Worm (Caenorhabditis elegans) whole organism, early embryonic: Measurements from ENCODE around the gene dmsr-16.
A peak's percentile ranks its signal among the peaks of the same experiment; 100 is the strongest.

Source experiments
- B0310.2 ChIP-seq: sonication (generic microtip); optimal IDR thresholded peaks from 2 replicates; lab custom pipeline; 2016; ENCODE audit warnings: mild to moderate bottlenecking, missing genetic modification characterization, missing compliant biosample characterization
- F13C5.2 ChIP-seq: sonication (generic microtip); optimal IDR thresholded peaks from 2 replicates; lab custom pipeline; 2017; ENCODE audit warnings: mild to moderate bottlenecking, missing genetic modification characterization, inconsistent platforms, missing compliant biosample characterization
- aly-1 ChIP-seq: sonication (generic microtip); optimal IDR thresholded peaks from 2 replicates; lab custom pipeline; 2016; ENCODE audit warnings: missing genetic modification characterization, missing compliant biosample characterization
- ama-1 ChIP-seq: fragments of 150-350 bp; optimal IDR thresholded peaks from 2 replicates; lab custom pipeline; 2014
- ceh-13 ChIP-seq: fragments of 200-800 bp; sonication (Bioruptor generic); optimal IDR thresholded peaks from 2 replicates; lab custom pipeline; 2018; ENCODE audit warnings: mild to moderate bottlenecking, missing genetic modification characterization, missing compliant biosample characterization
- ceh-36 ChIP-seq: sonication (generic microtip); optimal IDR thresholded peaks from 2 replicates; lab custom pipeline; 2016; ENCODE audit warnings: missing genetic modification characterization, inconsistent platforms, missing compliant biosample characterization
- ets-7 ChIP-seq: sonication (generic microtip); optimal IDR thresholded peaks from 2 replicates; lab custom pipeline; 2016; ENCODE audit warnings: missing genotype, missing genetic modification characterization, missing compliant biosample characterization
- flt-1 ChIP-seq: fragments of 200-800 bp; sonication (Bioruptor generic); IDR thresholded peaks from 2 replicates; pipeline ENCODE4 v1.3.6; 2022; ENCODE audit warnings: missing genetic modification characterization, missing compliant biosample characterization
- hmbx-1 ChIP-seq: sonication (generic microtip); optimal IDR thresholded peaks from 2 replicates; lab custom pipeline; 2016; ENCODE audit warnings: mild to moderate bottlenecking, missing genetic modification characterization, missing compliant biosample characterization
- hmg-4 ChIP-seq: fragments of 200-800 bp; sonication (Bioruptor generic); optimal IDR thresholded peaks from 2 replicates; lab custom pipeline; 2018; ENCODE audit warnings: mild to moderate bottlenecking, missing genetic modification characterization, missing compliant biosample characterization
- hnd-1 ChIP-seq: sonication (generic microtip); optimal IDR thresholded peaks from 2 replicates; lab custom pipeline; 2016; ENCODE audit warnings: missing genetic modification characterization, missing compliant biosample characterization
- pes-1 ChIP-seq: fragments of 200-800 bp; sonication (Bioruptor generic); IDR thresholded peaks from 2 replicates; pipeline ENCODE4 v1.3.6; 2022; ENCODE audit warnings: missing genetic modification reagents, missing genetic modification characterization, missing compliant biosample characterization
- scrt-1 ChIP-seq: fragments of 200-800 bp; sonication (Bioruptor generic); IDR thresholded peaks from 2 replicates; pipeline ENCODE4 v1.3.6; 2022; ENCODE audit warnings: missing genetic modification characterization, missing compliant biosample characterization
- sea-1 ChIP-seq: fragments of 200-800 bp; sonication (Bioruptor generic); conservative IDR thresholded peaks from 2 replicates; pipeline ENCODE4 v1.3.6; 2022; ENCODE audit warnings: missing genetic modification characterization, missing compliant biosample characterization
- tbx-11 ChIP-seq: fragments of 200-800 bp; sonication (Bioruptor generic); IDR thresholded peaks from 2 replicates; pipeline ENCODE4 v1.3.6; 2022; ENCODE audit warnings: missing genetic modification characterization, missing compliant biosample characterization
- tbx-37 ChIP-seq: fragments of 200-800 bp; sonication (Bioruptor generic); conservative IDR thresholded peaks from 2 replicates; pipeline ENCODE4 v1.3.6; 2022; ENCODE audit warnings: missing genetic modification reagents, missing genetic modification characterization, missing compliant biosample characterization
- tra-4 ChIP-seq: sonication (generic microtip); optimal IDR thresholded peaks from 2 replicates; lab custom pipeline; 2017; ENCODE audit warnings: missing genetic modification characterization, missing compliant biosample characterization

dmsr-16 gene

ce11 chrV:6835242-6835641, 26.4 kb upstream of the dmsr-16 start, which contains the start of the genes T15B7.14 and col-143:
Gene T15B7.14 (minus strand): TSS chrV:6835342.
Gene col-143 (plus strand): TSS chrV:6835635.
- TF ChIP-seq hmbx-1 (tag; lab: Kevin White, UChicago) (no peak), tbx-37 (no peak)

ce11 chrV:6831539-6831938, 22.7 kb upstream of the dmsr-16 start:
- TF ChIP-seq pes-1 (no peak), sea-1 (GFP tag; lab: Robert Waterston, UW) (0 out of 2 replicates have a peak, but pooled peaks have one; percentile 7)

- TF ChIP-seq hmg-4 (GFP tag; lab: Kevin White, UChicago) (no peak), hnd-1 (no peak), tbx-37 (no peak), hmbx-1 (tag; lab: Kevin White, UChicago) (no peak), sea-1 (GFP tag; lab: Robert Waterston, UW) (no peak), ets-7 (no peak), B0310.2 (tag; lab: Kevin White, UChicago) (no peak), tra-4 (no peak), aly-1 (tag; lab: Kevin White, UChicago) (no peak), flt-1 (GFP tag; lab: Robert Waterston, UW) (no peak), pes-1 (no peak), ceh-36 (tag; lab: Kevin White, UChicago) (no peak), ama-1 (lab: Kevin White, UChicago) (no peak), scrt-1 (GFP tag; lab: Robert Waterston, UW) (no peak), F13C5.2 (no peak), ceh-13 (GFP tag; lab: Kevin White, UChicago) (no peak)
These were observed 21.9 kb upstream of the dmsr-16 start, which contains the start of gene col-142 for ce11 chrV:6830755-6831227. Gene col-142 (plus strand): TSS chrV:6831177.

ce11 chrV:6830075-6830474, 21.2 kb upstream of the dmsr-16 start:
- TF ChIP-seq aly-1 (tag; lab: Kevin White, UChicago) = no peak
- no peak for TF ChIP-seq tbx-37
- TF ChIP-seq sea-1 (GFP tag; lab: Robert Waterston, UW) = no peak
- no peak for TF ChIP-seq ceh-36 (tag; lab: Kevin White, UChicago)
- no peak for TF ChIP-seq ama-1 (lab: Kevin White, UChicago)
- TF ChIP-seq scrt-1 (GFP tag; lab: Robert Waterston, UW) = no peak
- TF ChIP-seq flt-1 (GFP tag; lab: Robert Waterston, UW) = no peak
- no peak for TF ChIP-seq pes-1
- TF ChIP-seq tra-4 = no peak
- TF ChIP-seq ets-7 = no peak
- no peak for TF ChIP-seq ceh-13 (GFP tag; lab: Kevin White, UChicago)
- no peak for TF ChIP-seq tbx-11 (GFP tag; lab: Robert Waterston, UW)
- no peak for TF ChIP-seq hmbx-1 (tag; lab: Kevin White, UChicago)
- TF ChIP-seq B0310.2 (tag; lab: Kevin White, UChicago) = no peak
- no peak for TF ChIP-seq hnd-1

DNA sequence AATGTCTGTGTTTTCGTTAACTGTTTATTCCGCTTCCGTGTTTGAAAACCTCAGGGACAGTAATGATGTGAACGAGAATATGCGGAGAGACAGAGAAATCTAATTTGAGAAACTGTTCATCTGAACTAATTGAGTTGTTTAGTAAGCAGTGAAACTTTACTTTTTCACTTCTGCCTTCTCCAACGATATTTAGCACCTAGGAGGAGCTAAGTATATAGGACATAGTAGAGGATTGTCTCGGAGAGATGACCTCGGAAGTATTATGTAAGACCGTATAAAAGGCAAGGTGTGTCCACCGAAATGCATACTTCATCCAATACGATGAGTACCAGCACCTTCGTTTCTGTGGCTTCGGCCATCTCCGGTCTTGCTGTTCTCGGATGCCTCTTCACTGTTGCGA, 20.5 kb upstream of the dmsr-16 start, which contains the start of gene col-141:
Gene col-141, plus strand, starts transcription at position 301 of the 400 bp plus-strand sequence.
- no peak for TF ChIP-seq pes-1
- TF ChIP-seq ceh-36 (tag; lab: Kevin White, UChicago) = no peak
- TF ChIP-seq ets-7 = no peak
- no peak for TF ChIP-seq aly-1 (tag; lab: Kevin White, UChicago)
- TF ChIP-seq tbx-11 (GFP tag; lab: Robert Waterston, UW) = no peak
- TF ChIP-seq flt-1 (GFP tag; lab: Robert Waterston, UW) = no peak
- TF ChIP-seq tra-4 = no peak
- no peak for TF ChIP-seq hmbx-1 (tag; lab: Kevin White, UChicago)
- TF ChIP-seq F13C5.2 = no peak
- TF ChIP-seq hmg-4 (GFP tag; lab: Kevin White, UChicago) = no peak
- no peak for TF ChIP-seq sea-1 (GFP tag; lab: Robert Waterston, UW)
- no peak for TF ChIP-seq ama-1 (lab: Kevin White, UChicago)
- no peak for TF ChIP-seq hnd-1
- no peak for TF ChIP-seq scrt-1 (GFP tag; lab: Robert Waterston, UW)
- TF ChIP-seq tbx-37 = no peak

DNA sequence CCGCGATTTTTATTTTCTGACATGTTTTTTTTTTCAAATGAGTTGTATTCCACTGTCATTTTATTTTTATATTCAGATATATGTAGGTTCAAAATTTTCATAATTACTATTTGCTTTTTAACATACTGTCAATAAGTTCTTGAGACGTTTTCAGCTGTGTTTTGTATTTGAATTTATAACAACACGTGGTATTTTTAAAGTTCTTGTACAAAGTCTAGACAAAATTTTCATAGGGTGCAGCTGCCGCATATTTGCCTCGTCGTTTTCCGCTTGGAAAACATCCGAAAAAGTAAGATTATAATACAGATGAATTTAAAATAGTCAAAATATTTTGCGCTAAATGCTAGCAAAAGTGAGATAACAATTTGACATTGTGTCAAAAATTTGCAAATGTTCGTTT, 19.9 kb upstream of the dmsr-16 start, which contains the start of gene dmsr-15:
Gene dmsr-15, minus strand, starts transcription at position 101 of the 400 bp plus-strand sequence.
- TF ChIP-seq ama-1 (lab: Kevin White, UChicago) = no peak
- TF ChIP-seq ets-7 = no peak
- no peak for TF ChIP-seq sea-1 (GFP tag; lab: Robert Waterston, UW)
- no peak for TF ChIP-seq B0310.2 (tag; lab: Kevin White, UChicago)
- no peak for TF ChIP-seq aly-1 (tag; lab: Kevin White, UChicago)
- no peak for TF ChIP-seq hnd-1
- TF ChIP-seq tbx-11 (GFP tag; lab: Robert Waterston, UW) = no peak
- no peak for TF ChIP-seq F13C5.2
- no peak for TF ChIP-seq hmbx-1 (tag; lab: Kevin White, UChicago)
- no peak for TF ChIP-seq hmg-4 (GFP tag; lab: Kevin White, UChicago)
- no peak for TF ChIP-seq ceh-36 (tag; lab: Kevin White, UChicago)
- TF ChIP-seq tra-4 = no peak
- no peak for TF ChIP-seq pes-1
- no peak for TF ChIP-seq flt-1 (GFP tag; lab: Robert Waterston, UW)
- TF ChIP-seq tbx-37 = no peak
- no peak for TF ChIP-seq scrt-1 (GFP tag; lab: Robert Waterston, UW)
- TF ChIP-seq ceh-13 (GFP tag; lab: Kevin White, UChicago) = no peak

DNA sequence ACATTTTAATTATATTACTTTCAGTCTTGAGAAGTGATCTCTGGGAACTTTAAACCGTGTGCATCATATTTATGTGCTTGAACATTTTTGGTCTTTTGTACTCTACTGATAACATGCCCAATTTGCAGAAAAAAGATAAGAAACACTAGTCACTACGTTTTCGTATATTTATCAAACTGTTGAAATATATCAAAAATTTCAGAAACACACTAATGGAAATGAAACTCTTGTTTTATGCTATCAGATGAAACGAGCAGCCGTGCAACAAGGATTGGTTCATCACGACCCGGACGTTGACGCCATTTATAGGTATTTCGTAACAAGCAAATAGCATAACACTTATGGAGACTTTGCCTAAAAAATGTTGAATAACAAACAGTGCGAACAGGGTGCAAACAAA, 14.6 kb upstream of the dmsr-16 start:
- TF ChIP-seq ets-7 = no peak

- no peak for TF ChIP-seq hmg-4 (GFP tag; lab: Kevin White, UChicago)
- no peak for TF ChIP-seq ets-7
These were observed 12.6 kb upstream of the dmsr-16 start, which contains the start of gene T15B7.8 for ce11 chrV:6821509-6821908. Gene T15B7.8 (plus strand): TSS chrV:6821809.
